Fruit fly (Drosophila melanogaster): Measurements from ENCODE around the gene CG31522.

The CG31522 gene

DNA sequence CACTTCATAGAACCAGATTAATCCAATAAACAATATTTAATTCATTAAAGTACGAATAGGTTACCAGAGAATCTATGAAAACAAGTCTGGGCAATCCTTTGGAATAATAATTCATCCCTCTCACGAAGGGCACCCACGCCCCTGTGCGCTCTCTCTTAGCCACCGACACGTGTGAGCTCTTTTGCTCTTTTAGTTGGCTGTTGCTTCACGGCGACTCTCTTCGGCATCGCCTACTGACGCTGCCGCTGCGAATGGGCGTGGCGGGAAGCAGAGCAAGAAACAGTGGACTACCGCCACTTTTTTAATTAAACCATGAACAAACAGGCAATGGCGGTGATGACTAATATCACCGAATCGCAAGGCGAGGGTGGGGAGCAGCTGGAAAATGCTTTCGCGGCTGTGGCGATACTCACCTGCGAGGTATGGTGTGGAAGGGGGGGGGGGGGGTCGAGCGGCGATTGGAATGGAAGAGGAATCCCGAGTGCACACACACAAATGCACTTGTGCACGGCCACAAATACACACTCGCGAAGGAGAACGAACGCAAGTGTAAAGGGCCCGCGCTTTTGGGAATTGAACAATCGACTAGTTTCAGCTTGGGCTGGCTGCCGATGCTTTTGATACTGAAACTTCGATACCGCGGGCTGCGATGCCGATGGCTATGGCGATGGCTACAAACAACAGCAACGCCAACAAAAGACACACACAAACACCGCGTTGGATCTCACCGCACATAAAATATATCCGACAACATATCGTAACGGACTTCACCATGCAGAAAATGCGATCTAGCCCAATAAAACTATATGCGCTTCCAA, 15.7 kb upstream of the CG31522 start (continued):
- TF ChIP-seq CG31627 (GFP tag; optimal IDR thresholded peaks at IDR 0.05) (peak; percentile 89), pdm3 (GFP tag; optimal IDR thresholded peaks at IDR 0.05) (peak; percentile 87), Met (GFP tag; optimal IDR thresholded peaks at IDR 0.05) (peak; percentile 92), CG9139 (GFP tag; optimal IDR thresholded peaks at IDR 0.05) (peak; percentile 38), achi (GFP tag; optimal IDR thresholded peaks at IDR 0.05) (peak; percentile 89), CG6854 (GFP tag; optimal IDR thresholded peaks at IDR 0.05) (no peak), Eip78C (GFP tag) (peak; percentile 96), CG1621 (tag; optimal IDR thresholded peaks at IDR 0.05) (peak; percentile 67), eg (GFP tag; IDR thresholded peaks at IDR 0.05) (peak; percentile 86), salr (GFP tag; optimal IDR thresholded peaks at IDR 0.05) (peak; percentile 57 to 78), CG10631 (GFP tag; optimal IDR thresholded peaks at IDR 0.05) (peak; percentile 81), Lpt (GFP tag; optimal IDR thresholded peaks at IDR 0.05) (peak; percentile 68), CG7368 (GFP tag; optimal IDR thresholded peaks at IDR 0.05) (peak; percentile 85), Gug (GFP tag; IDR thresholded peaks at IDR 0.05) (peak; percentile 64), CG6808 (GFP tag; optimal IDR thresholded peaks at IDR 0.05) (peak; percentile 58), Hr4 (GFP tag; optimal IDR thresholded peaks at IDR 0.05) (peak; percentile 82), CG4318 (GFP tag; optimal IDR thresholded peaks at IDR 0.05) (peak; percentile 42), Sox15 (GFP tag; optimal IDR thresholded peaks at IDR 0.05) (peak; percentile 80), Sox102F (GFP tag; optimal IDR thresholded peaks at IDR 0.05) (peak; percentile 94), Eip93F (GFP tag; optimal IDR thresholded peaks at IDR 0.05) (peak; percentile 71), CG15336 (GFP tag; IDR thresholded peaks at IDR 0.05) (peak; percentile 78), CG34406 (GFP tag; optimal IDR thresholded peaks at IDR 0.05) (peak; percentile 85), Sox14 (GFP tag; optimal IDR thresholded peaks at IDR 0.05) (peak; percentile 87), Hr38 (GFP tag; optimal IDR thresholded peaks at IDR 0.05) (no peak), svp (GFP tag) (peak; percentile 95), Blimp-1 (GFP tag; optimal IDR thresholded peaks at IDR 0.05) (peak; percentile 53), Eip75B (GFP tag; optimal IDR thresholded peaks at IDR 0.05) (peak; percentile 90), net (GFP tag; optimal IDR thresholded peaks at IDR 0.05) (peak; percentile 87), cyc (GFP tag; optimal IDR thresholded peaks at IDR 0.05) (peak; percentile 90), Smox (GFP tag; optimal IDR thresholded peaks at IDR 0.05) (peak; percentile 91), Ets21C (GFP tag; optimal IDR thresholded peaks at IDR 0.05) (peak; percentile 83), CG16779 (tag; optimal IDR thresholded peaks at IDR 0.05) (peak; percentile 53), CG3919 (GFP tag; optimal IDR thresholded peaks at IDR 0.05) (peak; percentile 92), dac (GFP tag; optimal IDR thresholded peaks at IDR 0.05) (peak; percentile 42), CG8319 (GFP tag; optimal IDR thresholded peaks at IDR 0.05) (peak; percentile 81), CG3032 (tag; optimal IDR thresholded peaks at IDR 0.05) (peak; percentile 67), dsx (GFP tag; optimal IDR thresholded peaks at IDR 0.05; ENCODE audit: poor library complexity, severe bottlenecking) (peak; percentile 43), fd59A (GFP tag; optimal IDR thresholded peaks at IDR 0.05) (peak; percentile 59), lz (GFP tag; optimal IDR thresholded peaks at IDR 0.05) (peak; percentile 90), acj6 (GFP tag; optimal IDR thresholded peaks at IDR 0.05) (peak; percentile 89), Ets96B (tag; optimal IDR thresholded peaks at IDR 0.05) (peak; percentile 73), CG6792 (GFP tag; optimal IDR thresholded peaks at IDR 0.05) (peak; percentile 87)

DNA sequence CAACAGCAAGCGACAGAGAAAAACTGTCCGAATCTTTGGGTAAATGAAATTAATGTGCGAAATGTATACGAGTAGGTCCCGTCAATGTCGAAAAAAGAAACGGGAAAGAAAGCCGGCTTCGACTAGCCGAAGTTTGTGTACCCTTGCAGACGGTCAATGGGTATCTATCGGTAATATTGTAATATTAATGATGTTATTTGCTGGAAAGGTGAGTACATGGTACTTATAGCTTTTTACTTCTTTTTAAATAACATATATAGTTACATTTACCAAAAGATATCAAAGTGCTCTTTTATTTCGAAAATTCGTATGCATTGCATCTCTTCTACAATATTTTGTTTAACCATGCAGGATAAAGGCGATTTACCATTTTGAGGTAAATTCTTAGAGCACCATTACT, 13.3 kb upstream of the CG31522 start:
- TF ChIP-seq Sox15 (GFP tag; optimal IDR thresholded peaks at IDR 0.05) = no peak
- TF ChIP-seq CG16779 (tag; optimal IDR thresholded peaks at IDR 0.05) = no peak
- TF ChIP-seq Sox102F (GFP tag; optimal IDR thresholded peaks at IDR 0.05) = peak; percentile 13
- TF ChIP-seq Met (GFP tag; optimal IDR thresholded peaks at IDR 0.05) = no peak
- TF ChIP-seq Hr4 (GFP tag; optimal IDR thresholded peaks at IDR 0.05) = no peak
- no peak for TF ChIP-seq lz (GFP tag; optimal IDR thresholded peaks at IDR 0.05)
- no peak for TF ChIP-seq esn (GFP tag; optimal IDR thresholded peaks at IDR 0.05)
